Fruit fly (Drosophila melanogaster) whole organism, larva: Measurements from ENCODE around the gene Pka-C2.

Source experiments
- noc ChIP-seq: fragments of 200-800 bp; sonication (Bioruptor generic); optimal IDR thresholded peaks from 3 replicates; lab custom pipeline; 2019; ENCODE audit warnings: missing biosample characterization, mild to moderate bottlenecking, missing genetic modification characterization, moderate library complexity

The Pka-C2 gene

DNA sequence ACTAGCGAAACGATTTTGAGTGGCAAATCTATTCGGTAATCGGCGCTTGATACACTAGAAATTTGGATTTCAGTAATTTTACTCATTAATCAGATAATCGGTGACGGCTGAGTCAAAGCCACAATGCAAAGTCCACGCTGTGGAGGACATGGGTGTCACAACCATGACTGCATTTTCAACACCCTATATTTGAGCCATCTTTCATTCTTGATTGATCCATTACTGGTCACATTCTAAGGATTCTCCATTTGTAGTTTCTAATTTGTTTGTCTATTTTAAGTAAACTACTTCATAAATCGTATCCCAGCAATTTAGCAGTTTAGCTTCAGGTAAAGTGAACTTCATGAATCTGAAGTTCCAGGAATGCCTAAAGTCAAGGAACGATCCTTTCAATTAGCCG, at the start of gene Pka-C2:
TSS of gene Pka-C2 (minus strand) at position 101 of the 400 bp plus-strand sequence.
- no peak for TF ChIP-seq noc

- TF ChIP-seq noc: no peak
These were observed 49.3 kb upstream of the Pka-C2 start, which contains the start of gene Npc2h for dm6 chr3R:30746190-30746589. Gene Npc2h (minus strand): TSS chr3R:30746290.

DNA sequence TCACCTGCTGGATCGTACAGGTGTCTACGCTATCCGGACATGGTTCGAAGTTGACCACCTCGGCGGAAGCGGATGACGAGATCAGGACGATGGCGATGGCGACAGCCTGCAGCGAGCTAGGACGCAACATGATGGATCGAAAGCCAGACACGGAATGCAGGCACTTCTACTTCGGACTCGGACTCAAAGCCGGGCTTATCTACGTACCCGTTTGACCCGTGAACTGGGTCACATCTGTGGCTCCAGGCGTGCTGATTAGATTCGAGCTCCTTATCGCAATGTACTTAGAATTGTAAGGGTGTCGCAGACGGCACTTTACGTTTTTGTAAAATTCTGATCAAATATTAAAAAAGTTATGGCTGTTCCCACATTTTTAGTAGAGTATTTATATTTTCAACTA, 48.2 kb upstream of the Pka-C2 start, which contains the start of gene Npc2g:
TSS of gene Npc2g (minus strand) at position 160 of the 400 bp plus-strand sequence.
- peak; percentile 46 for TF ChIP-seq noc

DNA sequence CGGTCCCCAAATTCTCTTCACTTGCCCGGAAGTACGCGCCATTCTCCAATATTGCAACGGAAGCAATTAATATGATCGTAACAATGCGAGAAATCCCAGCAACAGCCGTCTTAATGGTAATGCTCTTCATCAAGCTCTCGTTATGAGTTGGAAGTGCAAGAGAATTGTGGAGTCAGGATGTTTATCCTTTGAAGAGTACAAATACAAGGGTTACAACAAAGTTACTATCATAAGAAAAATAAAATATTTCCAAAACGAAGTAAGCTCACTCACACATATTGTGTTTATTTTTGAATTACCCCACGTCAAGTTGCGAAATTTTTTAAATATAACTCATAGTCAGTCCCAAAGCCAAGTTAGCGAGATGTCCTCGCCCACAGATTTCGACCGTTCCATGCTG, 45.6 kb upstream of the Pka-C2 start, which contains the start of gene CG15543:
TSS of gene CG15543 (plus strand) at position 301 of the 400 bp plus-strand sequence.
- no peak for TF ChIP-seq noc

DNA sequence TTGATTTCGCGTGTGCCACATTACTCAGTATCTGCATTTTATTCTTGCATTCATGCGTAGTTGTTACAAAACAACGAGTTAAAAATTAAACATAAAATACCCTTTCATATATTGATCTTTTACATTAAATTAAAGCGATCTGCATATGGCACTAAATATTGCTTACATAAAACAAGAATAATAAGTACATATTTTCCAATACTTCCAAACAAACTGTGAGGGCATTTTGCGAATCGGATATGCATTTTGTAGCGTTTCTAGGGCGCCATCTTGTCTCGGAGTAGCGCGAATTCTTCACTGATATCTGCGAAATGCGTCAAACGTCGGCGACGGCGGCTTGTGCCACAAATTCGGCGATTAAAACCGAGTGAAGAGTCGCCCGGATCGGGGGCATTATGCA, 44.4 kb upstream of the Pka-C2 start:
- TF ChIP-seq noc: no peak

DNA sequence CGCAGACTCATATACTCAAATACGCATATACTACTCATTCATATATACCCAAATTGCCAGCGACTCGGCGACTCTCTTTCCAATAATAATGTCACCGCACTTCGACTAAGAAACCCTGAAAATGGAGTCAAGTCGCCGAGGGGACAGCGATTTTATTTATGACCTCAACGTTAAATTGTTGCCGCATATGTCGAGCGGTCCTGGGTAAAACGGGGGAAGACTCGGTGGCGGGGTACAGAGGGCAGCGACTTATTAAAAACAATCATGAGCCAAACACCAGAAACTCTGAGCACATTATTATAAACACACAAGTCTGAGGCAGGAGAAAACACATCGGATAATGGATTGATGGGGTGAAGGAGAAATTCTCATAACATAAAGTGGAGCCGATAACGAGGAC, 38.1 kb upstream of the Pka-C2 start:
- no peak for TF ChIP-seq noc

DNA sequence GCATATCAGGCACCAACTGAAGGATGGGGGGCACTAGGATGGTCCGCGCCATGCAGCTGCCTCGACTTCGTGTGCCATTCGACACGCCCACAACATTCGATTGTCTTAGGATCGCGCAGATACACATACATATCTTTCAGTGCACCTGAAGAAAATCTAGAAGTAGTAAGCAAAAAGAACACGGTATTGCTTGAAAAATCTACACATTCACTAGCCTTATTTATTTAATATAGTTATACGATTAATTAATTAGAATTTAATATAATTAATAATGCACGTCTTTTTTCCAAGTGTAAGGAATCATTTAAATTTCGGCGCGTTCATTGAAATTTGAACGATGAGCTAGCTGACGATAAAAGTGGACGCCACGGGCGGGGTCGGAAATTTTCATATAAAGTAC, 37.6 kb upstream of the Pka-C2 start:
- no peak for TF ChIP-seq noc

dm6 chr3R:30733081-30733480, 36.1 kb upstream of the Pka-C2 start:
- TF ChIP-seq noc: no peak

DNA sequence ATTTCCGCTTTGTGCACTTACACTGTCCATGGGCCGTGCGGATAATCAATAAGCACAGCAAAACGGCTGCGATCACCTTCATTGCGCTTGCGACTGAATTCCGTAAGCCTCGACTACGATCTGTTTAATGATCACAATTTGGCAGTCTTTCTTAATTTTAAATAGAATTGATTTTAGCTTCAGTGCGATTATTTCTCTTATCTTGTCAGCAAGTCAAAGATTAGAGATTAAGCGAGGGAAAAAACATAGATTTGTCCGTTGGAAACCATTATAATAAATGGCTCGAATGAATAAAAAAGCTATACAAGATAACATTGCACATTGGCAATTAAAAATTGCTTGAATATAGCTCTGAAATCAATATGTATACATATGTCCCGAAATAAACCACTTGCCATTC, 34.1 kb upstream of the Pka-C2 start, which contains the start of gene CG11313:
TSS of gene CG11313 (minus strand) at position 101 of the 400 bp plus-strand sequence.
- TF ChIP-seq noc: no peak

DNA sequence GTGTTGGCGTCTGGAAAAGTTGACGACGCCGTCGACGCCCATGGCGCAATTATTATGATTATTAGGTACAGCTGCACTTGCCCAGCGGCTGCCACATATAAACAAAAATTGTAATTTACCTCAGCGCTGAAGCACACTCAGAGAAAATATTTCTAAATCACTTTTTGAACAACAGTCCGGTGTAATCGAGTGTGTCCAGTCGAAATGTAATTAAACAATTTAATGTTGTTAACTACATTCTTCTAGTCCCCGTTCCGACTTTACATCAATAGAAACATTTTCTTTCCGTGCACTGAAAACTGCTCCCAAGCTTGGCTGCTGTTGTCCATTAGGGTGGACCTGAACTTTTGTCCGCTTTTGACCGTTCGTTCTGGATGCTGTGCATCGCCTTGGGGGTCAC, 32.1 kb upstream of the Pka-C2 start:
- no peak for TF ChIP-seq noc

- TF ChIP-seq noc: no peak
These were observed 28.8 kb upstream of the Pka-C2 start, which contains the start of gene eIF4H2 for dm6 chr3R:30725787-30726186. Gene eIF4H2 (plus strand): TSS chr3R:30726087.

DNA sequence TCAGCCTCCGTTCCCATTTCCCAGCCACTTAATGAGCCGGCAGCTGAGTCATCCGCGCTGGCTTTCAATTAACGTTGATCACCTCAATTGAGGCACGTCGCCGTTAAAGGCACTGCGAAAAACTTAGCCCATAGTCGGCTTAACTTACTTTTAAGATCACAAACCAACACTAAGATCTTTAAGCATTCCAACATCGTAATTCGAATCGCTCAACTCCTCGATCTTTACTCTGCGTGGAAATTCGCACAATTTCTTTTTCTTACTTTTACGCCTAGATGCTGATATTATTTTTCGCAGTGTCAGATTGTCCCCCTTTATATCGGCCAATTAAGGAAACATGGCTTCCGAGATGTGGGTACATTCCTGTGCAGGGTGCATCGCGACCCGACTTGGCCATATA, 25.4 kb upstream of the Pka-C2 start:
- no peak for TF ChIP-seq noc

DNA sequence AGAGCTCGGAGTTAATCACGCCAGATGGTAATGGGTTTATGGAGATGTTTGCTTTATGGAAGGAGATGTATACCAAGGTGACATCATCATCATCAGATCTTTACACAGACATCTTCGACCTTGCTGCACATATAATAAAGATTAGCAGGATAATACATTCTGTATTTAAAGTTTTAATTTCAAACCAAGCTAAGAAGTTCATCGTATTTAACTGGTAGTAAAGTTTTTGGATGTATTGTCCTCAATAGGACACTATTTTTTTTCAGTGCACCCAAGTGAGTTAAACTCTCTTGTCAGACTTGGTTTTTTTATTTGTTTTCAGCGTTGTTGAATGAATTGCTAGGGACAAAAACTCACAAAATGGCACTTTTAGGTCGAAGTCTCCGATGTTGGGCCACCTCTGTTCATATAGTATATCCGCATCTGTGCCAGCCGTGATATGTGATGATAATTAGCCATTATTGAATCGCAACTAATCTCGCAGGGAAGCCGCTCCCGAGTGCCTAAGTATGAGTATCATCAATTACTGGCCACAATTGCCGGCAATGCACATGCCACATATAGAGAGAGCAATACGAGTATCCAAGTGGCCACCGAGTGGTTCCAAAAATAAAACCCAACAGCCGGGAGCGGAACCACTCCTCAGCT, 24.4 kb upstream of the Pka-C2 start:
- TF ChIP-seq noc: no peak

DNA sequence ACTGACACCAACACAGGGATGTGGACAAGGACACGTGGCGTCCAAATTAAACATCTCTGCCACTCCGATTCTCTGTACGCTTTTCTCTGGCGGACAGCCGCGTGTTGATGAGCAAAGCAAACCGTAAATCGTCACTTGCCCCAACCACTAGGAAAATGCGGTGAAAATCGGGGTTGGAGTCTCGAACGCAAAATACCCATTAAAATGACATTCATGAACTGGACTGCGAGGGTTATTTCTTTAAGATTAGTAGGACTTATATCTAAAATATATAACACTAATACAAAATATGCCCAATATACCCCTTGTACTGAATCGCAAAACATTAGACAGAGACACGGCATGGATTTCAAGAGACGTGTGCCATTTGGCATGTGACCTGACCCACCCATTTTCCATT, 21.5 kb upstream of the Pka-C2 start:
- no peak for TF ChIP-seq noc

DNA sequence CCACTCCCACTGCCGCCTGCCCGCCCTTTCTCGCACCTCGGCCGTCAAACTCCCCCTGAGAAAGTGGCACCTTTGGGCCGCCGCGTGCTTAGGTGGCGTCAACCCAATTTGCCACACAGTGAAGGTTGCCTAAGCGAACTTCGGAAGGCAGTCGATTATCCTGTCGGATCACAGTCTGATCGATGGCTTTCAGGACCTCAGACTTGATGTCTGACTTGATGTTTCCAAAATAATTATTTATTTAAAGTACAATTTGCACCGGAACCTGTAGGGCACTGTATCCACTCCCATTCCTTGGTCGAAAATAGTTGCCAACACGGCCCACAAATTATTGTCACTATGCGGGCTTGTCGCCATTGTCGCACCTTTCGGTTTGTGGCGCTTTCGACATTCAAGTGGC, 17.5 kb upstream of the Pka-C2 start:
- no peak for TF ChIP-seq noc

- no peak for TF ChIP-seq noc
These were observed 13.5 kb upstream of the Pka-C2 start for dm6 chr3R:30710442-30710841.

- no peak for TF ChIP-seq noc
These were observed 12.3 kb upstream of the Pka-C2 start for dm6 chr3R:30709270-30709669.

DNA sequence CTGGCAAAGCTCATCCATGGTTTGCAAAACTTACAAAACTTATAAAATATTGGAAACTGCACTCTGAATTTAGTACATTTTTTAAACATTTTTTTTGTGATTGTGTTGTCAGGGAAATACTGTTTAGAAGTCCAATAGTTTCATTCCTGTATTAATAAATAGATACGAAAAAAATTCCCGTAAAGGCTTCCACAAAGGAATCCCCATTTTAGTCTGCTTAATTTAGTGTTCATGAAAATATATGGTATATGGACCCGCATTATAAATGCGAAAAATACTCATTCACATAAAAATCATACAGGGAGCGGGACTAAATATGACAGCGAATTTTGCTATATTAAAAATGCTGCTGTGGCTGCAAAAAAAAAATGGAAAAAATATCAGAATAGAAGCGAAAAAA, 9.1 kb upstream of the Pka-C2 start, which contains the start of gene CG31010:
TSS of gene CG31010 (minus strand) at position 101 of the 400 bp plus-strand sequence.
- no peak for TF ChIP-seq noc

dm6 chr3R:30699165-30699564, 2.2 kb upstream of the Pka-C2 start:
- TF ChIP-seq noc: no peak
